Fruit fly (Drosophila melanogaster): ENCODE data around the gene ex.

Gene ex

dm6 chr2L:488548-489100 is 57.6 kb downstream of the ex start:
- TF ChIP-seq h (optimal IDR thresholded peaks at IDR 0.05) (no peak), Myc (optimal IDR thresholded peaks at IDR 0.05) (no peak), Sin3A (optimal IDR thresholded peaks at IDR 0.05) (no peak), ttk (optimal IDR thresholded peaks at IDR 0.05) (no peak), insv (optimal IDR thresholded peaks at IDR 0.05) (no peak), psq (optimal IDR thresholded peaks at IDR 0.05) (no peak)

dm6 chr2L:490150-491095 is 59.4 kb downstream of the ex start:
- TF ChIP-seq psq (optimal IDR thresholded peaks at IDR 0.05) (peak; percentile 62), Myc (optimal IDR thresholded peaks at IDR 0.05) (no peak), ttk (optimal IDR thresholded peaks at IDR 0.05) (no peak), insv (optimal IDR thresholded peaks at IDR 0.05) (peak; percentile 86), h (optimal IDR thresholded peaks at IDR 0.05) (no peak), Sin3A (optimal IDR thresholded peaks at IDR 0.05) (no peak)

- TF ChIP-seq ttk (optimal IDR thresholded peaks at IDR 0.05), result no peak
- no peak for TF ChIP-seq Myc (optimal IDR thresholded peaks at IDR 0.05)
- TF ChIP-seq h (optimal IDR thresholded peaks at IDR 0.05), result no peak
- TF ChIP-seq insv (optimal IDR thresholded peaks at IDR 0.05), result no peak
- TF ChIP-seq psq (optimal IDR thresholded peaks at IDR 0.05), result no peak
- no peak for TF ChIP-seq Sin3A (optimal IDR thresholded peaks at IDR 0.05)
Observed at dm6 chr2L:492225-492624, 61.2 kb downstream of the ex start.

DNA sequence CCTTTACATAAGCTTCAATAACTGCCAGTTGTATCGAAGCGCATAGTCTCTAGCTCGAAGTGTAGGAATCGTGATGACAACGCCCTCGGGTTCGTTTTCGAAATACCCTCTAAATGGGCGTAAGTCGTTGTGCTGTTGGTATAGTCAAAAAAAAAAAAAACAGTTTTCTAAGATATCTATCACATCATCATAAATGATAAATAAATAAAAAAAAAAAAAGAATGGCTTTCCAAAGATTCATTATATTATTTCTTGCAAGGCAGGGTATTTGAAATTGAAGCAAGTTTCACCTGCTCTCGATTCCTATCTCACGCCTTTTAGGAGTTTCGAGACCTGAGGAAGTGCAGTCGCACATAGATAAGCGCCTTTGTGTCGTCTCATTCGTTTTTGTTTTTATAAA is 62.2 kb downstream of the ex start:
- TF ChIP-seq psq (optimal IDR thresholded peaks at IDR 0.05), result no peak
- no peak for TF ChIP-seq insv (optimal IDR thresholded peaks at IDR 0.05)
- TF ChIP-seq h (optimal IDR thresholded peaks at IDR 0.05), result no peak
- TF ChIP-seq Sin3A (optimal IDR thresholded peaks at IDR 0.05), result no peak
- no peak for TF ChIP-seq Myc (optimal IDR thresholded peaks at IDR 0.05)
- TF ChIP-seq ttk (optimal IDR thresholded peaks at IDR 0.05), result no peak

- TF ChIP-seq insv (optimal IDR thresholded peaks at IDR 0.05) (no peak), ttk (optimal IDR thresholded peaks at IDR 0.05) (no peak), h (optimal IDR thresholded peaks at IDR 0.05) (no peak), psq (optimal IDR thresholded peaks at IDR 0.05) (no peak), Sin3A (optimal IDR thresholded peaks at IDR 0.05) (no peak), Myc (optimal IDR thresholded peaks at IDR 0.05) (no peak)
Observed at dm6 chr2L:495381-496240, 64.6 kb downstream of the ex start.

dm6 chr2L:496436-496835 is 65.4 kb downstream of the ex start:
- TF ChIP-seq Myc (optimal IDR thresholded peaks at IDR 0.05), result no peak
- TF ChIP-seq h (optimal IDR thresholded peaks at IDR 0.05), result no peak
- no peak for TF ChIP-seq ttk (optimal IDR thresholded peaks at IDR 0.05)
- TF ChIP-seq insv (optimal IDR thresholded peaks at IDR 0.05), result no peak
- no peak for TF ChIP-seq Sin3A (optimal IDR thresholded peaks at IDR 0.05)
- no peak for TF ChIP-seq psq (optimal IDR thresholded peaks at IDR 0.05)

dm6 chr2L:496841-497240 is 65.8 kb downstream of the ex start:
- TF ChIP-seq psq (optimal IDR thresholded peaks at IDR 0.05) (no peak), Sin3A (optimal IDR thresholded peaks at IDR 0.05) (no peak), ttk (optimal IDR thresholded peaks at IDR 0.05) (no peak), Myc (optimal IDR thresholded peaks at IDR 0.05) (no peak), h (optimal IDR thresholded peaks at IDR 0.05) (no peak), insv (optimal IDR thresholded peaks at IDR 0.05) (no peak)

DNA sequence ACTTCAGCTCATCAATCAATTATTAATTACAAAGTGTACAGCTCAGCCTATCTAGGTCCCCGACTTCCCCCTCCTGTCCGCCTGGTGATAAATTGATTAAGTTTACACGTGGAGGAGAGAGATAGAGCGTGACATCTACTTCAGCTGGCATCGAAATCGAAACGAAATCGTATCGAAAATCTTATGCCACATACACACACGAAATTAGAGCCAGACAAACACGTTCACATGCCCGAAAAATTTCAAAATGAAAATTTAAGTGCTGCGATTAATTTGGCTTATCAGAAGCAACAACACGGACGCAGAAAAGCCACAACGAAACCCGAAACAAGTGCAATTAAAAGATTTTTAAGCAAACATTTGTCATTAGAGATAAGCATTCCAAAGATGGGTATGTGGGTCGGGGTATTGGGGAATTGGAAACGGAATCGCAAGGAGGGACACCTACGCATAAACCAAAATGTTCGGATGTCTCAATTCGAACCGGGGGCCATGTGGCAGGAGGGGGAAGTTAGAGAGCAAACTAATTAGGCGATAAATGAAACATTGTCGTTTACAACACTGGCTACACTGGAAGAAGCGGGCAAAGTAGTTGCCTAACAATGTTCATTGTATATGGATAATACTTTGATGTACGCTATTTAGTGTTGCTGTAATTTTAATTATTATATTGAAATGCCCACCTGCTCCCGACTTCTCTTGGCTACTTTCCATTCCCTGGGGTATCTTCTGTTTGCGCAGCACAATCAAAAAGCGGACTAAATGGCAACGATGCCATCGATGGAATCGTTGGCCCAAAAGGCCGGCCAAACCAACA is 66.8 kb downstream of the ex start:
- TF ChIP-seq psq (optimal IDR thresholded peaks at IDR 0.05) (no peak), Sin3A (optimal IDR thresholded peaks at IDR 0.05) (no peak), insv (optimal IDR thresholded peaks at IDR 0.05) (no peak), ttk (optimal IDR thresholded peaks at IDR 0.05) (no peak), h (optimal IDR thresholded peaks at IDR 0.05) (no peak), Myc (optimal IDR thresholded peaks at IDR 0.05) (no peak)
